Fruit fly (Drosophila melanogaster): ENCODE results near the gene TSG101.

TSG101 gene

DNA sequence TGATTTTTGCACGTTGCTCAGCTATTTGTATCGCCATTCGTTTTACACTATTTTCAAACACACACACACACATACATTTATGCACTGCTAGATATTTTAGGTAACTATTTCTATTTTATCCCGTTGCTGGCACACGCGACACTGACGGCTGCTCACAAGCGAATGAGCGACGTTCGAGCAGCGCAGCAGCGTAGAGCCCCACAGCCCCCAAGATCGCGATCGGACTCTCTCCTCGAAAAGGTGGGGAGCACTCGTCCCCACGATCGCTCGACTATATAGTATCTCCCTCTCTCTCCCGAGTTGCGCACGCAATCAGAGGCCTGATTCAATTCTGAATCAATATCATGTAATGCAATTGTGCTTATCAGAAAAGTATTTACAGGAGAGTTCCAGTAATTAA is 42.1 kb upstream of the TSG101 start (continued):
- TF ChIP-seq esg (GFP tag; conservative IDR thresholded peaks at IDR 0.05) (no peak), Tbp (GFP tag; optimal IDR thresholded peaks at IDR 0.05) (no peak), CG10209 (GFP tag; optimal IDR thresholded peaks at IDR 0.05) (no peak), Camta (GFP tag; optimal IDR thresholded peaks at IDR 0.05) (no peak), CG15696 (tag; optimal IDR thresholded peaks at IDR 0.05) (no peak), CG11504 (tag; optimal IDR thresholded peaks at IDR 0.05) (no peak), Lim3 (GFP tag; IDR thresholded peaks at IDR 0.05) (no peak), nom (GFP tag; optimal IDR thresholded peaks at IDR 0.05) (peak; percentile 85), CG3838 (GFP tag; optimal IDR thresholded peaks at IDR 0.05) (no peak), az2 (GFP tag; optimal IDR thresholded peaks at IDR 0.05) (no peak), MBD-R2 (GFP tag; IDR thresholded peaks at IDR 0.05) (no peak), hkb (optimal IDR thresholded peaks at IDR 0.05) (no peak), hkb (GFP tag; IDR thresholded peaks at IDR 0.05) (no peak), mirr (GFP tag; optimal IDR thresholded peaks at IDR 0.05) (no peak), otp (GFP tag; IDR thresholded peaks at IDR 0.05) (0 out of 3 replicates have a peak, but pooled peaks have one; percentile 17), CG10565 (GFP tag; optimal IDR thresholded peaks at IDR 0.05) (no peak), sim (GFP tag; IDR thresholded peaks at IDR 0.05) (no peak), ind (GFP tag; optimal IDR thresholded peaks at IDR 0.05) (no peak), danr (GFP tag; IDR thresholded peaks at IDR 0.05) (no peak), CG11085 (GFP tag; IDR thresholded peaks at IDR 0.05) (no peak), Fer2 (tag; optimal IDR thresholded peaks at IDR 0.05) (no peak), Ets97D (GFP tag; optimal IDR thresholded peaks at IDR 0.05) (no peak), zen (tag; optimal IDR thresholded peaks at IDR 0.05) (no peak), CG8924 (tag; optimal IDR thresholded peaks at IDR 0.05) (no peak), Mad (GFP tag; optimal IDR thresholded peaks at IDR 0.05) (no peak), hth (optimal IDR thresholded peaks at IDR 0.05) (no peak), CG3065 (GFP tag; optimal IDR thresholded peaks at IDR 0.05) (no peak), CG14441 (GFP tag; IDR thresholded peaks at IDR 0.05) (peak; percentile 29; the same call in 1 of the 2 replicates), CG11696 (GFP tag; IDR thresholded peaks at IDR 0.05) (no peak), phol (tag; optimal IDR thresholded peaks at IDR 0.05) (no peak), CG6654 (GFP tag; optimal IDR thresholded peaks at IDR 0.05) (no peak), HHEX (GFP tag; optimal IDR thresholded peaks at IDR 0.05) (no peak), cas (GFP tag; IDR thresholded peaks at IDR 0.05) (no peak), Fer3 (tag; optimal IDR thresholded peaks at IDR 0.05) (no peak), ash1 (GFP tag; optimal IDR thresholded peaks at IDR 0.05) (no peak), CG18011 (GFP tag; optimal IDR thresholded peaks at IDR 0.05) (no peak), lola (GFP tag; optimal IDR thresholded peaks at IDR 0.05) (no peak), H15 (GFP tag; IDR thresholded peaks at IDR 0.05) (no peak), rib (GFP tag; IDR thresholded peaks at IDR 0.05) (peak; percentile 56; the same call in 1 of the 2 replicates), Hr51 (GFP tag; optimal IDR thresholded peaks at IDR 0.05) (no peak), salm (tag; optimal IDR thresholded peaks at IDR 0.05) (no peak), gro (GFP tag; optimal IDR thresholded peaks at IDR 0.05) (peak; percentile 33), CG7786 (GFP tag; optimal IDR thresholded peaks at IDR 0.05) (no peak), CG12769 (tag; optimal IDR thresholded peaks at IDR 0.05) (peak; percentile 79), CG4282 (GFP tag; optimal IDR thresholded peaks at IDR 0.05) (no peak), ssp (GFP tag; IDR thresholded peaks at IDR 0.05) (no peak), CG30431 (GFP tag; optimal IDR thresholded peaks at IDR 0.05) (no peak), Dbx (GFP tag; IDR thresholded peaks at IDR 0.05) (0 out of 3 replicates have a peak, but pooled peaks have one; percentile 23), Ptx1 (GFP tag; IDR thresholded peaks at IDR 0.05) (no peak), scrt (GFP tag; optimal IDR thresholded peaks at IDR 0.05) (no peak), CG13296 (GFP tag; optimal IDR thresholded peaks at IDR 0.05) (no peak), Xrp1 (GFP tag; IDR thresholded peaks at IDR 0.05) (no peak), pfk (GFP tag; optimal IDR thresholded peaks at IDR 0.05) (no peak)
